Fruit fly (Drosophila melanogaster) whole organism, embryonic: ENCODE data around the gene CG14452.

Source experiments
- Atf3 ChIP-seq: fragments of 200-800 bp; sonication (Bioruptor generic); optimal IDR thresholded peaks from 3 replicates; lab custom pipeline; 2016; ENCODE audit warnings: missing biosample characterization, missing genetic modification characterization
- B-H2 ChIP-seq: fragments of 200-800 bp; sonication (Bioruptor generic); optimal IDR thresholded peaks from 2 replicates; lab custom pipeline; 2018; ENCODE audit warnings: missing biosample characterization, mild to moderate bottlenecking, missing genetic modification characterization
- C15 ChIP-seq: fragments of 200-800 bp; sonication (Bioruptor generic); IDR thresholded peaks from 3 replicates; pipeline ENCODE4 v1.3.6; 2022; ENCODE audit warnings: missing biosample characterization, missing genetic modification characterization
- CG10979 ChIP-seq: fragments of 200-800 bp; sonication (Bioruptor generic); optimal IDR thresholded peaks from 2 replicates; lab custom pipeline; 2018; ENCODE audit warnings: missing biosample characterization, mild to moderate bottlenecking, missing genetic modification characterization, moderate library complexity
- CG11085 ChIP-seq: fragments of 200-800 bp; sonication (Bioruptor generic); IDR thresholded peaks from 2 replicates; pipeline ENCODE4 v1.3.6; 2022; ENCODE audit warnings: missing biosample characterization, missing genetic modification characterization
- CG12236 ChIP-seq: fragments of 200-800 bp; sonication (Bioruptor generic); optimal IDR thresholded peaks from 2 replicates; lab custom pipeline; 2016; ENCODE audit warnings: missing biosample characterization, missing genetic modification characterization
- CG12942 ChIP-seq: fragments of 200-800 bp; sonication (Bioruptor generic); optimal IDR thresholded peaks from 3 replicates; lab custom pipeline; 2016; ENCODE audit warnings: missing biosample characterization, missing genetic modification characterization
- CG14441 ChIP-seq: fragments of 200-800 bp; sonication (Bioruptor generic); IDR thresholded peaks from 2 replicates; pipeline ENCODE4 v1.3.6; 2022; ENCODE audit warnings: missing biosample characterization, missing genetic modification characterization
- CG16863 ChIP-seq: fragments of 200-800 bp; sonication (Bioruptor generic); optimal IDR thresholded peaks from 3 replicates; lab custom pipeline; 2016; ENCODE audit warnings: missing biosample characterization, missing genetic modification characterization
- CG17912 ChIP-seq: fragments of 200-800 bp; sonication (Bioruptor generic); optimal IDR thresholded peaks from 2 replicates; lab custom pipeline; 2018; ENCODE audit warnings: missing biosample characterization, mild to moderate bottlenecking, missing genetic modification characterization
- CG43689 ChIP-seq: fragments of 200-800 bp; sonication (Bioruptor generic); IDR thresholded peaks from 2 replicates; pipeline ENCODE4 v1.3.6; 2022; ENCODE audit warnings: missing biosample characterization, missing genetic modification characterization
- CG4617 ChIP-seq: fragments of 200-800 bp; sonication (Bioruptor generic); optimal IDR thresholded peaks from 3 replicates; lab custom pipeline; 2016; ENCODE audit warnings: missing biosample characterization, missing genetic modification characterization, borderline replicate concordance
- CG4707 ChIP-seq: fragments of 200-800 bp; sonication (Bioruptor generic); optimal IDR thresholded peaks from 2 replicates; lab custom pipeline; 2018; ENCODE audit warnings: missing biosample characterization, mild to moderate bottlenecking, missing genetic modification characterization, moderate library complexity
- CG5180 ChIP-seq: fragments of 200-800 bp; sonication (Bioruptor generic); optimal IDR thresholded peaks from 3 replicates; lab custom pipeline; 2017; ENCODE audit warnings: missing biosample characterization, missing genetic modification characterization, mild to moderate bottlenecking, moderate library complexity, missing genetic modification reagents
- CG6689 ChIP-seq: fragments of 200-800 bp; sonication (Bioruptor generic); IDR thresholded peaks from 2 replicates; pipeline ENCODE4 v1.3.6; 2022; ENCODE audit warnings: missing biosample characterization, missing genetic modification characterization
- CG6765 ChIP-seq: fragments of 200-800 bp; sonication (Bioruptor generic); optimal IDR thresholded peaks from 3 replicates; lab custom pipeline; 2017; ENCODE audit warnings: missing biosample characterization, mild to moderate bottlenecking, missing genetic modification characterization
- CG7786 ChIP-seq: fragments of 200-800 bp; sonication (Bioruptor generic); optimal IDR thresholded peaks from 2 replicates; lab custom pipeline; 2016; ENCODE audit warnings: missing biosample characterization, missing genetic modification characterization
- CG9215 ChIP-seq: fragments of 200-800 bp; sonication (Bioruptor generic); IDR thresholded peaks from 2 replicates; pipeline ENCODE4 v1.3.6; 2022; ENCODE audit warnings: missing biosample characterization, missing genetic modification characterization
- CG9609 ChIP-seq: fragments of 200-800 bp; sonication (Bioruptor generic); optimal IDR thresholded peaks from 3 replicates; lab custom pipeline; 2016; ENCODE audit warnings: missing biosample characterization, missing genetic modification characterization
- CG9797 ChIP-seq: fragments of 200-800 bp; sonication (Bioruptor generic); optimal IDR thresholded peaks from 3 replicates; lab custom pipeline; 2018; ENCODE audit warnings: missing biosample characterization, mild to moderate bottlenecking, missing genetic modification characterization
- CkIIα-i1 ChIP-seq: fragments of 200-800 bp; sonication (Bioruptor generic); IDR thresholded peaks from 2 replicates; pipeline ENCODE4 v1.3.6; 2022; ENCODE audit warnings: missing biosample characterization, missing genetic modification characterization
- CoRest ChIP-seq: fragments of 200-800 bp; sonication (Bioruptor generic); optimal IDR thresholded peaks from 3 replicates; lab custom pipeline; 2018; ENCODE audit warnings: missing biosample characterization, mild to moderate bottlenecking, missing genetic modification characterization, moderate library complexity
- Deaf1 ChIP-seq: fragments of 200-800 bp; optimal IDR thresholded peaks from 3 replicates; lab custom pipeline; 2019; ENCODE audit warnings: missing biosample characterization, mild to moderate bottlenecking, missing genetic modification characterization, moderate library complexity
- Dfd ChIP-seq, 2 experiments: fragments of >200 bp; optimal IDR thresholded peaks; 2 replicates each; lab custom pipeline; 2017; ENCODE audit warnings: missing biosample characterization in 2 of 2, missing genetic modification characterization in 2 of 2
- Dp ChIP-seq: fragments of 200-800 bp; sonication (Bioruptor generic); optimal IDR thresholded peaks from 2 replicates; lab custom pipeline; 2018; ENCODE audit warnings: missing biosample characterization, mild to moderate bottlenecking, missing genetic modification characterization, moderate library complexity
- ERR ChIP-seq: fragments of 200-800 bp; sonication (Bioruptor generic); optimal IDR thresholded peaks from 2 replicates; lab custom pipeline; 2016; ENCODE audit warnings: missing biosample characterization, missing genetic modification characterization
- HHEX ChIP-seq: fragments of 200-800 bp; sonication (Bioruptor generic); optimal IDR thresholded peaks from 3 replicates; lab custom pipeline; 2017; ENCODE audit warnings: missing biosample characterization, mild to moderate bottlenecking, missing genetic modification characterization, missing genetic modification reagents
- HLH54F ChIP-seq: fragments of 200-800 bp; sonication (Bioruptor generic); optimal IDR thresholded peaks from 3 replicates; lab custom pipeline; 2016; ENCODE audit warnings: missing biosample characterization, missing genetic modification characterization
- NK7.1 ChIP-seq: fragments of 200-800 bp; sonication (Bioruptor generic); optimal IDR thresholded peaks from 3 replicates; lab custom pipeline; 2016; ENCODE audit warnings: missing biosample characterization, missing genetic modification characterization
- PHDP ChIP-seq: fragments of 200-800 bp; sonication (Bioruptor generic); optimal IDR thresholded peaks from 3 replicates; lab custom pipeline; 2018; ENCODE audit warnings: missing biosample characterization, mild to moderate bottlenecking, missing genetic modification characterization, moderate library complexity
- Six4 ChIP-seq: fragments of 200-800 bp; sonication (Bioruptor generic); optimal IDR thresholded peaks from 2 replicates; lab custom pipeline; 2016; ENCODE audit warnings: missing biosample characterization, missing genetic modification characterization
- Spps ChIP-seq: fragments of 200-800 bp; sonication (Bioruptor generic); optimal IDR thresholded peaks from 2 replicates; lab custom pipeline; 2018; ENCODE audit warnings: missing biosample characterization, mild to moderate bottlenecking, missing genetic modification characterization
- bigmax ChIP-seq: fragments of 200-800 bp; sonication (Bioruptor generic); optimal IDR thresholded peaks from 2 replicates; lab custom pipeline; 2018; ENCODE audit warnings: missing biosample characterization, mild to moderate bottlenecking, missing genetic modification characterization
- dimm ChIP-seq: fragments of 200-800 bp; sonication (Bioruptor generic); IDR thresholded peaks from 2 replicates; pipeline ENCODE4 v1.3.6; 2022; ENCODE audit warnings: missing biosample characterization, missing genetic modification characterization
- dmrt99B ChIP-seq: fragments of 200-800 bp; sonication (Bioruptor generic); optimal IDR thresholded peaks from 2 replicates; lab custom pipeline; 2018; ENCODE audit warnings: missing biosample characterization, mild to moderate bottlenecking, missing genetic modification characterization, moderate library complexity
- grau ChIP-seq: fragments of 200-800 bp; optimal IDR thresholded peaks from 3 replicates; lab custom pipeline; 2019; ENCODE audit warnings: missing biosample characterization, mild to moderate bottlenecking, missing genetic modification characterization, moderate library complexity
- gsb-n ChIP-seq: fragments of 200-800 bp; sonication (Bioruptor generic); optimal IDR thresholded peaks from 3 replicates; lab custom pipeline; 2018; ENCODE audit warnings: missing biosample characterization, mild to moderate bottlenecking, missing genetic modification characterization
- lilli ChIP-seq: fragments of 200-800 bp; sonication (Bioruptor generic); optimal IDR thresholded peaks from 3 replicates; lab custom pipeline; 2016; ENCODE audit warnings: missing biosample characterization, missing genetic modification characterization
- nom ChIP-seq: fragments of 200-800 bp; sonication (Bioruptor generic); optimal IDR thresholded peaks from 2 replicates; lab custom pipeline; 2017; ENCODE audit warnings: missing biosample characterization, missing genetic modification characterization, mild to moderate bottlenecking, moderate library complexity, missing genetic modification reagents
- onecut ChIP-seq: fragments of 200-800 bp; sonication (Bioruptor generic); IDR thresholded peaks from 2 replicates; pipeline ENCODE4 v1.3.6; 2022; ENCODE audit warnings: missing biosample characterization, missing genetic modification characterization
- sd ChIP-seq: fragments of 200-800 bp; sonication (Bioruptor generic); optimal IDR thresholded peaks from 3 replicates; lab custom pipeline; 2018; ENCODE audit warnings: missing biosample characterization, mild to moderate bottlenecking, missing genetic modification characterization, moderate library complexity
- sens-2 ChIP-seq: fragments of 200-800 bp; sonication (Bioruptor generic); IDR thresholded peaks from 2 replicates; pipeline ENCODE4 v1.3.6; 2022; ENCODE audit warnings: missing biosample characterization, missing genetic modification characterization
- sima ChIP-seq: fragments of 200-800 bp; sonication (Bioruptor generic); optimal IDR thresholded peaks from 2 replicates; lab custom pipeline; 2016; ENCODE audit warnings: missing biosample characterization, missing genetic modification characterization
- sr ChIP-seq: fragments of 200-800 bp; sonication (Bioruptor generic); IDR thresholded peaks from 3 replicates; pipeline ENCODE4 v1.3.6; 2022; ENCODE audit warnings: missing biosample characterization, missing genetic modification characterization
- stwl ChIP-seq: fragments of 200-800 bp; sonication (Bioruptor generic); optimal IDR thresholded peaks from 3 replicates; lab custom pipeline; 2018; ENCODE audit warnings: missing biosample characterization, mild to moderate bottlenecking, missing genetic modification characterization, moderate library complexity
- ttk ChIP-seq: fragments of 200-800 bp; sonication (Bioruptor generic); IDR thresholded peaks from 2 replicates; pipeline ENCODE4 v2.1.2; 2022; ENCODE audit warnings: missing biosample characterization, missing genetic modification characterization
- twi ChIP-seq: fragments of 200-800 bp; optimal IDR thresholded peaks from 2 replicates; lab custom pipeline; 2019; ENCODE audit warnings: missing biosample characterization, mild to moderate bottlenecking, missing genetic modification characterization, moderate library complexity
- wdn ChIP-seq: fragments of 200-800 bp; sonication (Bioruptor generic); IDR thresholded peaks from 2 replicates; pipeline ENCODE4 v1.3.6; 2022; ENCODE audit warnings: missing biosample characterization, missing genetic modification characterization
- wor ChIP-seq: fragments of 200-800 bp; sonication (Bioruptor generic); IDR thresholded peaks from 2 replicates; pipeline ENCODE4 v1.3.6; 2022; ENCODE audit warnings: missing biosample characterization, missing genetic modification characterization
- z ChIP-seq: fragments of 200-800 bp; sonication (Bioruptor generic); IDR thresholded peaks from 3 replicates; pipeline ENCODE4 v1.3.6; 2022; ENCODE audit warnings: missing biosample characterization, missing genetic modification characterization
- zf30C ChIP-seq: fragments of 200-800 bp; sonication (Bioruptor generic); optimal IDR thresholded peaks from 3 replicates; lab custom pipeline; 2018; ENCODE audit warnings: missing biosample characterization, mild to moderate bottlenecking, missing genetic modification characterization

The CG14452 gene

DNA sequence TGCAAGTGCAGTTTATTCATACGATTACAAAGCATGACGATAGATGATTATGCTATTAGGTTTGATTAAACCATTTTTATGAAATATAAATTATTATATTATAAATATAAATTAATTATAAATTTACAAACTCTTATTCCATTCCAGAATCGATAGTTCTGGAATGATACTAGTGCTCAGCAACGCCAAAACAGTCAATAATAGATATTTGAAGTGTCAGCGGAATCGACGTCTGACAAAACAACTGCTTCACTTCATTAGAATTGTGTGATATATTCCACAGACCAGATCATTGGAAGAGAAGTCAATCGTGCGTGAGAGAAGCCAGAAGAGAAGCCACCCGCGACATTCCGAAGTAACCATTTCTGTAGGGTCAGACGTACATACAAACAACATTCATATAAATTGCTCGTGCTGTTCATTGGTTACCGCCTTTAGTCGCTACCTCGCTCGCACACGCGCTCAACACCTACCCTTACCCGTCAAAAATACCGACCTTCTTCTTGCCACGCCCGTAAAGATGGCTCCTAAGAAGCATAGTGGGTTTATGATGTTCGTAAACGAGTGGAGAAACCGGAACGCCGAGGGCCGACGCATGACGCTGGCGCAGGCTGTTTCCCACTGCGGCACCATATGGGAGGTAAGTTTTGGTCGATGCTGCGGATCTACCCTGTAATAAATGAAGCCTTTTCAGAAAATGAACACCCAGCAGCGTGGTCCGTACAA lies 28.5 kb downstream of the CG14452 start (continued):
- TF ChIP-seq B-H2 (GFP tag; lab: Kevin White, UChicago): no peak
- TF ChIP-seq sens-2 (GFP tag; lab: Robert Waterston, UW): no peak
- no peak for TF ChIP-seq sima (GFP tag; lab: Kevin White, UChicago)
- no peak for TF ChIP-seq CG9797 (GFP tag; lab: Kevin White, UChicago)
- TF ChIP-seq z (GFP tag; lab: Robert Waterston, UW): no peak
- TF ChIP-seq dimm (GFP tag; lab: Robert Waterston, UW): no peak
- no peak for TF ChIP-seq CG6689 (GFP tag; lab: Robert Waterston, UW)
- TF ChIP-seq CG12236 (GFP tag; lab: Kevin White, UChicago): no peak
- TF ChIP-seq dmrt99B (tag; lab: Kevin White, UChicago): no peak
- no peak for TF ChIP-seq CG9215 (GFP tag; lab: Robert Waterston, UW)
- TF ChIP-seq onecut (GFP tag; lab: Robert Waterston, UW): no peak
- no peak for TF ChIP-seq CG12942 (GFP tag; lab: Kevin White, UChicago)
- TF ChIP-seq CG43689 (GFP tag; lab: Robert Waterston, UW): no peak
- TF ChIP-seq CG4707 (GFP tag; lab: Kevin White, UChicago): no peak
- TF ChIP-seq wdn: no peak
- no peak for TF ChIP-seq Spps (tag; lab: Kevin White, UChicago)
- no peak for TF ChIP-seq NK7.1 (GFP tag; lab: Kevin White, UChicago)
- TF ChIP-seq Atf3 (GFP tag; lab: Kevin White, UChicago): no peak
- TF ChIP-seq grau: no peak
- no peak for TF ChIP-seq Dfd (GFP tag; optimal IDR thresholded peaks at IDR 0.05; lab: Kevin White, UChicago)
- TF ChIP-seq CG17912 (GFP tag; lab: Kevin White, UChicago): no peak
- no peak for TF ChIP-seq C15 (GFP tag; lab: Robert Waterston, UW)
- TF ChIP-seq zf30C: no peak
- TF ChIP-seq CG5180 (GFP tag; lab: Kevin White, UChicago): no peak
- no peak for TF ChIP-seq nom (GFP tag; lab: Kevin White, UChicago)
- TF ChIP-seq bigmax (GFP tag; lab: Kevin White, UChicago): no peak
- no peak for TF ChIP-seq CG14441
- no peak for TF ChIP-seq PHDP (tag; lab: Kevin White, UChicago)
- TF ChIP-seq Dp (GFP tag; lab: Kevin White, UChicago): no peak
- peak; percentile 87 for TF ChIP-seq twi (tag; lab: Kevin White, UChicago)
- no peak for TF ChIP-seq CG6765 (GFP tag; lab: Kevin White, UChicago)
- TF ChIP-seq HHEX (GFP tag; lab: Kevin White, UChicago): no peak
- no peak for TF ChIP-seq CG16863 (GFP tag; lab: Kevin White, UChicago)
- TF ChIP-seq ttk: no peak
- no peak for TF ChIP-seq CG11085 (GFP tag; lab: Robert Waterston, UW)
- peak; percentile 81 for TF ChIP-seq sd
- peak; percentile 59 for TF ChIP-seq stwl
- no peak for TF ChIP-seq ERR (GFP tag; lab: Kevin White, UChicago)
- no peak for TF ChIP-seq CG9609 (GFP tag; lab: Kevin White, UChicago)
- no peak for TF ChIP-seq gsb-n (tag; lab: Kevin White, UChicago)
- no peak for TF ChIP-seq CoRest (tag; lab: Kevin White, UChicago)
- no peak for TF ChIP-seq sr (GFP tag; lab: Robert Waterston, UW)
- no peak for TF ChIP-seq HLH54F (GFP tag; lab: Kevin White, UChicago)
- TF ChIP-seq Six4 (GFP tag; lab: Kevin White, UChicago): no peak
- TF ChIP-seq lilli (GFP tag; lab: Kevin White, UChicago): no peak
- TF ChIP-seq CG4617: no peak
- no peak for TF ChIP-seq CG7786
- TF ChIP-seq Deaf1: peak; percentile 76
- TF ChIP-seq CG10979: no peak
- no peak for TF ChIP-seq wor
- no peak for TF ChIP-seq CkIIα-i1
